Worm (Caenorhabditis elegans): ENCODE results near the gene abu-1.
A peak's percentile ranks its signal among the peaks of the same experiment; 100 is the strongest.

The abu-1 gene

DNA sequence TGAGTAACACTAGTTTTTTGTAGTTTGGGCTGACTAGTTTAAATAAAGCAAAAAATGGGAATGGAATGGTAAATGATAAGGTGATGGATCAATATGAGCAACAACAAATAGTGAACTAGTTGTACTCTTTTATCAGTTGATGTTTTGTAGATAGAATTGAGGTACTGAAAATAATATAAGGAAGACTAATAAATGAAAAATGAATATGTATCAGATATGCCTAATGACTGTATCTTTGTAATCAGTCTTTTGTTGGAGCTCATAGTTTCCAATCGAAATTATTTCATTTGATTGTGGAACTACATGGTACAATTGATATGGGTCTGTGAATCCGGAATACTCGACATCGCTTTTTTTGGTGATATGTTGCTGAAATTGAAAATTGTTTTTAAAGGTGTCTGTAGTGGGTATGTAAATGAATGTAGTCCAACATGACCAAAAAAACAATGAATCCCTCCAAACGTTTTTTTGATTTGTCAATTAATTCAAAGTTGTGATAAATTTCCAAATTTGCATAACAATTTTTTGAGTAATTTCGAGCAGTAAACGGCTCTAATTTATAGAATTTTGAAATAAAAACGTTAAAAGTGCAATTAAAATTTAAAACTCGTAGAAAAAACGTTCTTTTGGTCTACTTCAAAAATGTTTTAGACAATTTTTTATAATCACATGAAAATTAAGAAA lies 28.5 kb upstream of the abu-1 start, which contains the start of gene F15H10.12:
Gene F15H10.12 (minus strand): TSS at position 51 of the 684 bp plus-strand sequence.
- no peak for TF ChIP-seq lin-1 (GFP tag; IDR thresholded peaks at IDR 0.05)
- peak; percentile 92 for TF ChIP-seq aha-1 (tag)
- TF ChIP-seq hlh-30 (tag; optimal IDR thresholded peaks at IDR 0.05; ENCODE audit: insufficient read depth), result no peak

DNA sequence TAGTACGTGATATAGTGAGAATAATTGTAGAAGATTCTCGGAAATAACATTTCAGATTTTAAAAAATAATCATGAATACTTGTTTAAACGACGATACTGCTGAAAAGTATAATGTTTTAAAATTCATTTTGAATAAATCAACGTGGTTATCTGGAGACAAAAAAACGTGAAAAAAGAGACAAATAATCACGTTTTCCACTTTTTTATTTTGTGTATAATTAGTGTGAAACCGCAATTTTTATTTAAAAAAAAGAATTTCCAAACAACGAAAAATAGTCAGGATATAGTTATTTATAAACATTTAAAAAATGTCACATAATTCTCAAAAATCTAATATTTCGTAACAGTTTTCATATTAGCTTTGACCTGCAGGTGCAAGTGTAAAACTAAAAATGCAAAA lies 24.7 kb upstream of the abu-1 start, which contains the start of gene F15H10.7:
Gene F15H10.7 (minus strand): TSS at position 101 of the 400 bp plus-strand sequence.
- TF ChIP-seq zfp-2 (tag; optimal IDR thresholded peaks at IDR 0.05) (no peak), nhr-28 (tag; optimal IDR thresholded peaks at IDR 0.05) (no peak), ceh-44 (GFP tag; IDR thresholded peaks at IDR 0.05) (no peak), gei-8 (GFP tag; optimal IDR thresholded peaks at IDR 0.05) (no peak), mep-1 (tag; optimal IDR thresholded peaks at IDR 0.05) (no peak), zip-11 (GFP tag; IDR thresholded peaks at IDR 0.05) (no peak), Y105C5A.15 (GFP tag; IDR thresholded peaks at IDR 0.05) (no peak), ztf-7 (tag; optimal IDR thresholded peaks at IDR 0.05) (no peak), tag-97 (GFP tag; IDR thresholded peaks at IDR 0.05) (no peak)

DNA sequence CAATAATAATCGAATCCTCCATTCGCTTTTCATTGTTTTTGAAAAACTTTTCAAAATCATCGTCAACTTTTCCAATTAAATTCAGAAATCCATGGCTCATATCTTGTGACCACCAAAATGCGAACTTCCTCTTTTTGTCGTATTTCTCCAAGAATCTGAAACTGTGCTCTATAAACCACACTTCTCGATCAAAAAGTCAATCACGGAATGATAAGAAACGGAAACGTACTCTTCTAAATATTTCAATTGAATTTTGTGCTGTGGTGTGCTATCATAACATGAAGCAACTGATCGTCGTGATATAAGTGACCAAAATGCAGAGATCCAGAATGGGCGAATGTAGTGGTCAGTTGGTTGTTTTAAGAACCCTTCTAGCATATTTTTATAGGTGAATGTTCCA lies 23.1 kb upstream of the abu-1 start:
- peak; percentile 43 for TF ChIP-seq aha-1 (tag)
- no peak for TF ChIP-seq hlh-11 (tag; optimal IDR thresholded peaks at IDR 0.05)
- TF ChIP-seq ZK337.2 (GFP tag; IDR thresholded peaks at IDR 0.05), result no peak
- TF ChIP-seq nhr-11 (tag; optimal IDR thresholded peaks at IDR 0.05), result no peak
- TF ChIP-seq skn-1 (tag; optimal IDR thresholded peaks at IDR 0.05), result no peak
- TF ChIP-seq pqm-1 (tag; optimal IDR thresholded peaks at IDR 0.05), result peak; percentile 46
- no peak for TF ChIP-seq lin-1 (GFP tag; IDR thresholded peaks at IDR 0.05)
- TF ChIP-seq dmd-6 (GFP tag; IDR thresholded peaks at IDR 0.05), result peak; percentile 61
- TF ChIP-seq php-3 (GFP tag; IDR thresholded peaks at IDR 0.05), result no peak
- TF ChIP-seq nhr-76 (tag; optimal IDR thresholded peaks at IDR 0.05), result no peak
- peak; percentile 58 for TF ChIP-seq nhr-28 (tag; optimal IDR thresholded peaks at IDR 0.05)
- no peak for TF ChIP-seq mxl-2 (GFP tag; conservative IDR thresholded peaks at IDR 0.05)
- TF ChIP-seq snpc-4 (tag; optimal IDR thresholded peaks at IDR 0.05), result no peak
- no peak for TF ChIP-seq Y105C5A.15 (GFP tag; IDR thresholded peaks at IDR 0.05)
- TF ChIP-seq T26A8.4 (GFP tag; IDR thresholded peaks at IDR 0.05), result no peak
- no peak for TF ChIP-seq lin-13 (GFP tag; optimal IDR thresholded peaks at IDR 0.05)
- no peak for TF ChIP-seq F26F4.8 (GFP tag; conservative IDR thresholded peaks at IDR 0.05)
- no peak for TF ChIP-seq ceh-20 (GFP tag; IDR thresholded peaks at IDR 0.05)

DNA sequence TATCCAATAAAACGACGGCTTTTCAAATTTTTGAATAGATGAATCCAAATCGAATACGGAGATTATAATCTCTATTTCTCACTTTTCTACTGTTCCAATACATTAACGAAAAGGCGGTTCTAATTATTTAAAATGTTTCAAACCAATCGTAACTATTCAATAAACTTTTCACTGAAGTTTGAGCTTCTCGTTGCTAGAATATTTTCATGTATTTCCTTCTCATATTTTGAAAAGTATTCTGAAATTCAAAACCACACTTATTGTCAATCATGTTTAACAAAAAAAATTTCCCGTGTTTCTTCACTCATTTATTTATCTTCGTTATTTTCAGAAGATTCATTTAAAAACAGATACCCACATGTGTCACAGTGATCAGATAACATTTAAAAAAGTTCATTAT lies 21.2 kb upstream of the abu-1 start, which contains the start of gene F15H10.8:
Gene F15H10.8 (minus strand): TSS at position 101 of the 400 bp plus-strand sequence.
- TF ChIP-seq lin-15B (tag; optimal IDR thresholded peaks at IDR 0.05) (no peak), unc-62 (GFP tag; optimal IDR thresholded peaks at IDR 0.05 in 1 of 2) (peak in 1 of 2 experiments; percentile 31), unc-62 (tag; optimal IDR thresholded peaks at IDR 0.05) (no peak)

DNA sequence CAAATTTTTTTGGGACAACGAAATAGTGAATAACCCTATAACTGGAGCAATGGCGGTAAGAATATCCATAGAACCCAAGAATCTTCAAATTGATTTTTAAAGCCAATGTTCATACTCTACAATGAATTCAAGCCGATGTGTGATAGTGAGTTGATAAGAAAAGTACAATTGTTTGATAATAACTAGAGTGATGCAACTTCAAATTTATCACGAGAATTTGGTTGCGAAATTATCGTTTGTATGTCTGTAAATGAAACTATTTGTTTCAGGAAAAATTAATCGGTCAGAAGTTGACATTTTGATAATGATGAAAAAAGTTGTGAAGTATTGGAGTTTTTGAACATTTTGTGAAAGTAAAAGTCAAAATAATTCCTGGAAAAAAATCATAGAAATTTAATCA lies 17.7 kb upstream of the abu-1 start:
- peak; percentile 90 for TF ChIP-seq nhr-28 (tag; optimal IDR thresholded peaks at IDR 0.05)
- TF ChIP-seq aha-1 (tag), result peak; percentile 56
- TF ChIP-seq mdl-1 (tag; optimal IDR thresholded peaks at IDR 0.05), result peak in 1 of 2 experiments; percentile 19
- peak; percentile 90 for TF ChIP-seq pqm-1 (tag; optimal IDR thresholded peaks at IDR 0.05)
- no peak for TF ChIP-seq unc-39 (tag; optimal IDR thresholded peaks at IDR 0.05)
- TF ChIP-seq dmd-8 (GFP tag; IDR thresholded peaks at IDR 0.05), result no peak
- TF ChIP-seq Y48G9A.11 (GFP tag; IDR thresholded peaks at IDR 0.05), result no peak
- TF ChIP-seq cey-2 (tag; optimal IDR thresholded peaks at IDR 0.05; ENCODE audit: borderline replicate concordance, insufficient read depth), result no peak
- no peak for TF ChIP-seq aly-2 (tag; optimal IDR thresholded peaks at IDR 0.05)
- 0 out of 2 replicates have a peak, but pooled peaks have one; percentile 24 for TF ChIP-seq pha-4 (GFP tag; IDR thresholded peaks at IDR 0.05)
- no peak for TF ChIP-seq pha-4 (tag; optimal IDR thresholded peaks at IDR 0.05)
- peak; percentile 76 for TF ChIP-seq hlh-11 (tag; optimal IDR thresholded peaks at IDR 0.05)
- no peak for TF ChIP-seq mdt-29 (GFP tag; IDR thresholded peaks at IDR 0.05)
- no peak for TF ChIP-seq nhr-76 (tag; optimal IDR thresholded peaks at IDR 0.05)
- no peak for TF ChIP-seq zfp-3 (GFP tag; conservative IDR thresholded peaks at IDR 0.05)
- peak; percentile 93 for TF ChIP-seq dmd-6 (GFP tag; IDR thresholded peaks at IDR 0.05)
- TF ChIP-seq ceh-82 (tag; optimal IDR thresholded peaks at IDR 0.05), result no peak
- TF ChIP-seq dve-1 (tag; optimal IDR thresholded peaks at IDR 0.05; ENCODE audit: insufficient read depth), result peak; percentile 91
- TF ChIP-seq ctbp-1 (GFP tag; IDR thresholded peaks at IDR 0.05), result no peak
- no peak for TF ChIP-seq zip-11 (GFP tag; IDR thresholded peaks at IDR 0.05)
- TF ChIP-seq mxl-2 (GFP tag; conservative IDR thresholded peaks at IDR 0.05), result no peak
- no peak for TF ChIP-seq daf-12 (tag; optimal IDR thresholded peaks at IDR 0.05)
- TF ChIP-seq daf-19 (GFP tag; conservative IDR thresholded peaks at IDR 0.05), result no peak

Measured in whole organism, L4 larva.